Worm (Caenorhabditis elegans) whole organism, L1 larva: ENCODE results near the gene C30G7.3.
A peak's percentile ranks its signal among the peaks of the same experiment; 100 is the strongest.

Source experiments
- C04F5.9 ChIP-seq: sonication (generic microtip); optimal IDR thresholded peaks from 2 replicates; lab custom pipeline; 2016; ENCODE audit warnings: missing genetic modification characterization, missing compliant biosample characterization
- C16A3.4 ChIP-seq: fragments of 150-350 bp; optimal IDR thresholded peaks from 2 replicates; lab custom pipeline; 2014; ENCODE audit warnings: missing biosample characterization, missing genetic modification characterization
- C34B4.2 ChIP-seq: sonication (generic microtip); optimal IDR thresholded peaks from 2 replicates; lab custom pipeline; 2017; ENCODE audit warnings: mild to moderate bottlenecking, missing genetic modification characterization, missing compliant biosample characterization
- F16B12.6 ChIP-seq: fragments of 150-350 bp; optimal IDR thresholded peaks from 2 replicates; lab custom pipeline; 2014; ENCODE audit warnings: missing biosample characterization, missing genetic modification characterization
- Y116A8C.19 ChIP-seq: sonication (generic microtip); optimal IDR thresholded peaks from 2 replicates; lab custom pipeline; 2016; ENCODE audit warnings: missing compliant biosample characterization, missing genetic modification characterization, borderline replicate concordance
- aha-1 ChIP-seq: fragments of 150-350 bp; optimal IDR thresholded peaks from 2 replicates; lab custom pipeline; 2014; ENCODE audit warnings: missing biosample characterization, missing genetic modification characterization
- aly-2 ChIP-seq: fragments of 150-350 bp; optimal IDR thresholded peaks from 2 replicates; lab custom pipeline; 2014; ENCODE audit warnings: missing biosample characterization, missing genetic modification characterization
- ama-1 ChIP-seq: fragments of 150-350 bp; optimal IDR thresholded peaks from 2 replicates; lab custom pipeline; 2014
- ceh-63 ChIP-seq: fragments of 200-800 bp; sonication (Bioruptor generic); optimal IDR thresholded peaks from 2 replicates; lab custom pipeline; 2018; ENCODE audit warnings: mild to moderate bottlenecking, missing genetic modification characterization, missing compliant biosample characterization
- ceh-82 ChIP-seq, 3 experiments: fragments of 150-350 bp in 1 of 3; sonication (generic microtip) in 2 of 3; optimal IDR thresholded peaks; 2 replicates each; lab custom pipeline; 2014 to 2017; ENCODE audit warnings: missing biosample characterization in 3 of 3, missing genetic modification characterization in 3 of 3
- ceh-90 ChIP-seq: sonication (generic microtip); optimal IDR thresholded peaks from 2 replicates; lab custom pipeline; 2016; ENCODE audit warnings: missing genetic modification characterization, missing compliant biosample characterization
- ces-1 ChIP-seq: fragments of 150-350 bp; optimal IDR thresholded peaks from 2 replicates; lab custom pipeline; 2014; ENCODE audit warnings: missing biosample characterization, missing genetic modification reagents, missing genetic modification characterization
- efl-1 ChIP-seq, 4 experiments: fragments of 150-350 bp; optimal IDR thresholded peaks in 3 of 4; peaks in 1 of 4; 1 replicate in 1 of 4; 2 replicates in 3 of 4; lab custom pipeline; 2014; ENCODE audit warnings: missing biosample characterization in 2 of 4, missing genetic modification characterization in 2 of 4, missing genetic modification reagents in 2 of 4
- egl-13 ChIP-seq: sonication (generic microtip); optimal IDR thresholded peaks from 2 replicates; lab custom pipeline; 2016; ENCODE audit warnings: missing genotype, missing genetic modification reagents, missing genetic modification characterization, missing compliant biosample characterization
- egl-27 ChIP-seq, 2 experiments: fragments of 150-350 bp in 1 of 2; sonication (generic microtip); optimal IDR thresholded peaks; 3 replicates each; lab custom pipeline; 2017 to 2018; ENCODE audit warnings: missing biosample characterization in 2 of 2, missing genetic modification characterization in 2 of 2, missing genetic modification reagents in 2 of 2
- ets-5 ChIP-seq: fragments of 200-800 bp; sonication (Bioruptor generic); IDR thresholded peaks from 2 replicates; pipeline ENCODE4 v1.3.6; 2022; ENCODE audit warnings: missing genetic modification characterization, missing compliant biosample characterization
- fkh-8 ChIP-seq: sonication (generic microtip); optimal IDR thresholded peaks from 2 replicates; lab custom pipeline; 2016; ENCODE audit warnings: mild to moderate bottlenecking, missing genetic modification characterization, missing compliant biosample characterization
- fos-1 ChIP-seq: fragments of 150-350 bp; optimal IDR thresholded peaks from 2 replicates; lab custom pipeline; 2014; ENCODE audit warnings: missing biosample characterization, missing genetic modification characterization
- hpl-2 ChIP-seq: fragments of 150-350 bp; optimal IDR thresholded peaks from 2 replicates; lab custom pipeline; 2014; ENCODE audit warnings: missing biosample characterization, missing genetic modification reagents, missing genetic modification characterization
- irx-1 ChIP-seq: sonication (generic microtip); optimal IDR thresholded peaks from 2 replicates; lab custom pipeline; 2016; ENCODE audit warnings: missing genetic modification characterization, missing compliant biosample characterization
- isw-1 ChIP-seq: fragments of 200-800 bp; sonication (Bioruptor generic); IDR thresholded peaks from 2 replicates; pipeline ENCODE4 v1.3.6; 2022; ENCODE audit warnings: missing genetic modification characterization, missing compliant biosample characterization
- lin-13 ChIP-seq: fragments of 150-350 bp; optimal IDR thresholded peaks from 2 replicates; lab custom pipeline; 2014; ENCODE audit warnings: missing biosample characterization, missing genetic modification reagents, missing genetic modification characterization
- lsy-2 ChIP-seq, 2 experiments: fragments of 150-350 bp; optimal IDR thresholded peaks; 2 replicates each; lab custom pipeline; 2014; ENCODE audit warnings: missing biosample characterization in 2 of 2, missing genetic modification characterization in 2 of 2
- mab-9 ChIP-seq: fragments of 200-800 bp; sonication (Bioruptor generic); IDR thresholded peaks from 2 replicates; pipeline ENCODE4 v1.3.6; 2022; ENCODE audit warnings: missing genetic modification reagents, missing genetic modification characterization, missing compliant biosample characterization
- mdl-1 ChIP-seq, 2 experiments: fragments of 150-350 bp; optimal IDR thresholded peaks; 2 replicates each; lab custom pipeline; 2014 to 2017; ENCODE audit warnings: missing biosample characterization in 2 of 2, missing genetic modification characterization in 2 of 2, inconsistent platforms in 1 of 2
- mef-2 ChIP-seq: fragments of 150-350 bp; optimal IDR thresholded peaks from 2 replicates; lab custom pipeline; 2014; ENCODE audit warnings: missing biosample characterization, missing genetic modification characterization
- mep-1 ChIP-seq: fragments of 150-350 bp; optimal IDR thresholded peaks from 2 replicates; lab custom pipeline; 2014; ENCODE audit warnings: missing biosample characterization, missing genetic modification characterization
- nhr-11 ChIP-seq: fragments of 150-350 bp; optimal IDR thresholded peaks from 2 replicates; lab custom pipeline; 2014; ENCODE audit warnings: missing biosample characterization, missing genetic modification characterization
- nhr-12 ChIP-seq: sonication (generic microtip); optimal IDR thresholded peaks from 2 replicates; lab custom pipeline; 2017; ENCODE audit warnings: missing biosample characterization, missing genetic modification characterization
- nhr-19 ChIP-seq: fragments of 200-800 bp; sonication (Bioruptor generic); conservative IDR thresholded peaks from 2 replicates; pipeline ENCODE4 v1.3.6; 2022; ENCODE audit warnings: missing genetic modification characterization, missing compliant biosample characterization
- nhr-237 ChIP-seq: fragments of 150-350 bp; optimal IDR thresholded peaks from 2 replicates; lab custom pipeline; 2014; ENCODE audit warnings: missing biosample characterization, missing genetic modification characterization
- nhr-71 ChIP-seq: sonication (generic microtip); optimal IDR thresholded peaks from 2 replicates; lab custom pipeline; 2016; ENCODE audit warnings: mild to moderate bottlenecking, missing genetic modification characterization, moderate library complexity, missing compliant biosample characterization
- nhr-76 ChIP-seq: sonication (generic microtip); optimal IDR thresholded peaks from 2 replicates; lab custom pipeline; 2017; ENCODE audit warnings: missing biosample characterization, missing genetic modification characterization
- nhr-84 ChIP-seq: sonication (generic microtip); optimal IDR thresholded peaks from 2 replicates; lab custom pipeline; 2017; ENCODE audit warnings: missing biosample characterization, missing genetic modification characterization
- pqm-1 ChIP-seq: sonication (generic microtip); optimal IDR thresholded peaks from 3 replicates; lab custom pipeline; 2017; ENCODE audit warnings: missing biosample characterization, missing genetic modification characterization
- rnt-1 ChIP-seq: sonication (generic microtip); optimal IDR thresholded peaks from 2 replicates; lab custom pipeline; 2016; ENCODE audit warnings: mild to moderate bottlenecking, missing genetic modification characterization, moderate library complexity, missing compliant biosample characterization
- sptf-1 ChIP-seq: fragments of 150-350 bp; optimal IDR thresholded peaks from 2 replicates; lab custom pipeline; 2014; ENCODE audit warnings: missing biosample characterization, missing genetic modification characterization
- sup-37 ChIP-seq: fragments of 200-800 bp; sonication (Bioruptor generic); optimal IDR thresholded peaks from 2 replicates; lab custom pipeline; 2018; ENCODE audit warnings: mild to moderate bottlenecking, missing genetic modification characterization, missing compliant biosample characterization
- swsn-7 ChIP-seq: sonication (generic microtip); optimal IDR thresholded peaks from 2 replicates; lab custom pipeline; 2016; ENCODE audit warnings: missing genetic modification characterization, missing compliant biosample characterization
- tbx-2 ChIP-seq: sonication (generic microtip); optimal IDR thresholded peaks from 2 replicates; lab custom pipeline; 2016; ENCODE audit warnings: missing genetic modification characterization, missing compliant biosample characterization
- tlp-1 ChIP-seq: fragments of 150-350 bp; optimal IDR thresholded peaks from 2 replicates; lab custom pipeline; 2014; ENCODE audit warnings: missing biosample characterization, missing genetic modification characterization
- vab-15 ChIP-seq: sonication (generic microtip); optimal IDR thresholded peaks from 2 replicates; lab custom pipeline; 2017; ENCODE audit warnings: missing genotype, mild to moderate bottlenecking, missing genetic modification characterization, missing compliant biosample characterization
- xbp-1 ChIP-seq: sonication (generic microtip); optimal IDR thresholded peaks from 2 replicates; lab custom pipeline; 2016; ENCODE audit warnings: missing genetic modification characterization, missing compliant biosample characterization
- zag-1 ChIP-seq: fragments of 150-350 bp; optimal IDR thresholded peaks from 2 replicates; lab custom pipeline; 2014; ENCODE audit warnings: missing biosample characterization, missing genetic modification characterization
- zip-4 ChIP-seq: fragments of 200-800 bp; sonication (Bioruptor generic); optimal IDR thresholded peaks from 2 replicates; lab custom pipeline; 2018; ENCODE audit warnings: mild to moderate bottlenecking, missing genetic modification characterization, moderate library complexity, missing compliant biosample characterization
- ztf-11 ChIP-seq, 2 experiments: sonication (generic microtip); optimal IDR thresholded peaks; 2 replicates each; lab custom pipeline; 2016 to 2017; ENCODE audit warnings: missing genetic modification characterization in 2 of 2, missing biosample characterization in 1 of 2, missing compliant biosample characterization in 1 of 2

C30G7.3 gene

ce11 chrV:14948566-14948965 lies 3.1 kb upstream of the C30G7.3 start (continued):
- TF ChIP-seq isw-1 (GFP tag; lab: Robert Waterston, UW) (no peak), ces-1 (no peak), nhr-11 (tag; lab: Kevin White, UChicago) (no peak), mef-2 (tag; lab: Kevin White, UChicago) (no peak), tbx-2 (tag; lab: Kevin White, UChicago) (peak; percentile 8), rnt-1 (no peak), sptf-1 (tag; lab: Kevin White, UChicago) (no peak), swsn-7 (no peak), ceh-63 (no peak), C34B4.2 (tag; lab: Kevin White, UChicago) (no peak), mdl-1 (tag; optimal IDR thresholded peaks at IDR 0.05; lab: Kevin White, UChicago) (peak in 1 of 2 experiments; percentile 70), ztf-11 (tag; optimal IDR thresholded peaks at IDR 0.05; lab: Kevin White, UChicago) (peak in 1 of 2 experiments; percentile 6), F16B12.6 (no peak), hpl-2 (no peak), pqm-1 (tag; lab: Kevin White, UChicago) (no peak), tlp-1 (no peak), aha-1 (no peak), lsy-2 (tag; optimal IDR thresholded peaks at IDR 0.05; lab: Kevin White, UChicago) (peak in 1 of 2 experiments; percentile 35), Y116A8C.19 (tag; lab: Kevin White, UChicago) (no peak), nhr-84 (tag; lab: Kevin White, UChicago) (no peak), sup-37 (GFP tag; lab: Kevin White, UChicago) (no peak), irx-1 (no peak), nhr-12 (no peak), fkh-8 (tag; lab: Kevin White, UChicago) (peak; percentile 0), zag-1 (no peak), C16A3.4 (tag; lab: Kevin White, UChicago) (peak; percentile 29), lin-13 (GFP tag; lab: Kevin White, UChicago) (no peak), fos-1 (no peak), ets-5 (GFP tag; lab: Robert Waterston, UW) (no peak), efl-1 (optimal IDR thresholded peaks at IDR 0.05; lab: Kevin White, UChicago) (peak; percentile 2 to 8), efl-1 (GFP tag; optimal IDR thresholded peaks at IDR 0.05 in 1 of 2; lab: Kevin White, UChicago) (peak in 1 of 2 experiments; percentile 74), mep-1 (peak; percentile 48), xbp-1 (no peak), mab-9 (no peak), zip-4 (GFP tag; lab: Kevin White, UChicago) (no peak), ceh-90 (tag; lab: Kevin White, UChicago) (no peak)

ce11 chrV:14947022-14947421 lies 1.5 kb upstream of the C30G7.3 start, which contains the start of gene C30G7.4:
C30G7.4 (minus strand) TSS chrV:14947122.
- TF ChIP-seq nhr-84 (tag; lab: Kevin White, UChicago) (no peak), swsn-7 (no peak), egl-13 (tag; lab: Kevin White, UChicago) (no peak), aly-2 (no peak), mab-9 (no peak), vab-15 (tag; lab: Kevin White, UChicago) (no peak), C04F5.9 (tag; lab: Kevin White, UChicago) (no peak), ceh-82 (tag; optimal IDR thresholded peaks at IDR 0.05; lab: Kevin White, UChicago) (no peak), egl-27 (tag; optimal IDR thresholded peaks at IDR 0.05; lab: Kevin White, UChicago) (no peak), zip-4 (GFP tag; lab: Kevin White, UChicago) (no peak), Y116A8C.19 (tag; lab: Kevin White, UChicago) (no peak), nhr-71 (tag; lab: Kevin White, UChicago) (no peak), nhr-237 (tag; lab: Kevin White, UChicago) (no peak), zag-1 (no peak), ama-1 (no peak), mdl-1 (tag; optimal IDR thresholded peaks at IDR 0.05; lab: Kevin White, UChicago) (no peak), nhr-76 (tag; lab: Kevin White, UChicago) (no peak), nhr-19 (GFP tag; lab: Robert Waterston, UW) (no peak), ztf-11 (tag; optimal IDR thresholded peaks at IDR 0.05; lab: Kevin White, UChicago) (no peak)
